Worm (Caenorhabditis elegans) whole organism, L4 larva: ENCODE measurements around the gene F26G1.2.

ENCODE experiments used
- F37D6.2 ChIP-seq: sonication (generic microtip); optimal IDR thresholded peaks from 2 replicates; lab custom pipeline; 2016; ENCODE audit warnings: mild to moderate bottlenecking, missing genetic modification characterization, missing compliant biosample characterization
- ceh-20 ChIP-seq: fragments of 200-800 bp; sonication (Bioruptor generic); IDR thresholded peaks from 2 replicates; pipeline ENCODE4 v1.3.6; 2022; ENCODE audit warnings: missing genetic modification reagents, missing genetic modification characterization, missing compliant biosample characterization
- ceh-82 ChIP-seq: sonication (generic microtip); optimal IDR thresholded peaks from 2 replicates; lab custom pipeline; 2017; ENCODE audit warnings: missing biosample characterization, missing genetic modification characterization
- dmd-9 ChIP-seq: fragments of 200-800 bp; sonication (Bioruptor generic); IDR thresholded peaks from 2 replicates; pipeline ENCODE4 v1.3.6; 2022; ENCODE audit warnings: missing genetic modification reagents, missing genetic modification characterization, missing compliant biosample characterization
- lin-15B ChIP-seq: fragments of 150-350 bp; sonication (generic microtip); optimal IDR thresholded peaks from 3 replicates; lab custom pipeline; 2014; ENCODE audit warnings: missing biosample characterization, missing genetic modification characterization
- nhr-237 ChIP-seq: sonication (generic microtip); optimal IDR thresholded peaks from 2 replicates; lab custom pipeline; 2017; ENCODE audit warnings: missing biosample characterization, missing genetic modification characterization
- nhr-76 ChIP-seq: fragments of 150-350 bp; optimal IDR thresholded peaks from 2 replicates; lab custom pipeline; 2014; ENCODE audit warnings: missing biosample characterization, missing genetic modification characterization
- unc-130 ChIP-seq: sonication (generic microtip); optimal IDR thresholded peaks from 2 replicates; lab custom pipeline; 2016; ENCODE audit warnings: missing genetic modification reagents, missing genetic modification characterization, missing compliant biosample characterization
- zag-1 ChIP-seq: fragments of 150-350 bp; optimal IDR thresholded peaks from 2 replicates; lab custom pipeline; 2014; ENCODE audit warnings: missing biosample characterization, missing genetic modification characterization
- ztf-11 ChIP-seq: fragments of 150-350 bp; optimal IDR thresholded peaks from 2 replicates; lab custom pipeline; 2014; ENCODE audit warnings: missing biosample characterization, missing genetic modification characterization

DNA sequence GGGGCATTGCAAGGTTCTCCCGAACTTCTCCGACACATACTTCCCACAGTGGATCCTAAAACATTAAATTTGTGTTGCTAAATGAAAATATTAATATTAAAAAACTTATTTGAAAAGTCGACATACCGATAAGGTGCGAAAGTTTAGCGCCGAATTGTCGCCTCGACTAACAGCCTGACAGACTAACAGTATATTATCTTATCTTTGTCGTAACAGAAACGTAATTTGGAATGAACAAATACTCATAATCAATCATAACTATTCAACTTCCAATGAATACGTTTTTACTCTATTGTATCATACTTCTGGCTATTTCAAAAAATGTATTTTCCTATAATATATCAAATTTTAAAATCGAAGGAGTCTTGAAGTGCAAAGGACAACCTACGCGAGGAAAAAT, 14.1 kb downstream of the F26G1.2 start, which contains the start of gene F26G1.11:
- no peak for TF ChIP-seq dmd-9 (GFP tag; lab: Robert Waterston, UW)
- no peak for TF ChIP-seq lin-15B
- TF ChIP-seq nhr-237 (tag; lab: Kevin White, UChicago): no peak
- TF ChIP-seq zag-1 (tag; lab: Kevin White, UChicago): no peak
- TF ChIP-seq ceh-82 (tag; lab: Kevin White, UChicago): no peak
- no peak for TF ChIP-seq unc-130 (GFP tag; lab: Kevin White, UChicago)
- TF ChIP-seq ztf-11 (tag; lab: Kevin White, UChicago): no peak
- TF ChIP-seq nhr-76 (tag; lab: Kevin White, UChicago): no peak
- no peak for TF ChIP-seq ceh-20
- TF ChIP-seq F37D6.2 (tag; lab: Kevin White, UChicago): no peak
